Worm (Caenorhabditis elegans): Measurements from ENCODE around the gene taf-11.3.

ce11 chrIII:10518884-10519283 lies 13.8 kb upstream of the taf-11.3 start:
- TF ChIP-seq unc-130 (tag; optimal IDR thresholded peaks at IDR 0.05) (no peak), sox-4 (tag; optimal IDR thresholded peaks at IDR 0.05) (no peak), tbx-2 (tag; optimal IDR thresholded peaks at IDR 0.05) (no peak), ztf-11 (tag; optimal IDR thresholded peaks at IDR 0.05) (no peak), skn-1 (tag; optimal IDR thresholded peaks at IDR 0.05) (no peak), lsy-2 (tag; optimal IDR thresholded peaks at IDR 0.05) (no peak), efl-1 (optimal IDR thresholded peaks at IDR 0.05) (no peak), efl-1 (GFP tag; optimal IDR thresholded peaks at IDR 0.05 in 1 of 2) (no peak), egl-27 (tag; optimal IDR thresholded peaks at IDR 0.05) (no peak)
